Worm (Caenorhabditis elegans): ENCODE results near the gene R160.14.

DNA sequence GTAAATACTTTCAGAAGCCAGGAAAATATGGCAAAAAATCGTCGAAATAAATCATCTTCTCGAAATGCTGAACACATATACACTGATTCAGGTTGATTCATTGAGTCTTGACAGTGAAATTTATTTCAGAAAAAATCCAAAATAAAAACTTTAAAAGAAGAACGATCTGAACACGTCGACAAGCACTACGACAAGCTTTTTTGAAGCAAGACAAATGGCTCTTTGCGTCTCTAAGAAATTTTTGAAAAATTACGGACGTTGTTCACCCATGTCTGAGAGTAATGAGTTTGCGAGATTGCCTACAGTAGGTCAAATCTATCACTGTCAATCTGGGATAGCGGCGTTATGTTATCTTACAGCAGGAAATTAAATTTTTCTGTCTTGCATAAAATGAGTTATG lies 4.9 kb upstream of the R160.14 start, which contains the start of gene R160.2:
- TF ChIP-seq klf-2 (GFP tag; conservative IDR thresholded peaks at IDR 0.05) (no peak), ztf-23 (GFP tag; IDR thresholded peaks at IDR 0.05) (no peak), cog-1 (tag; optimal IDR thresholded peaks at IDR 0.05) (no peak), flt-1 (GFP tag; IDR thresholded peaks at IDR 0.05) (no peak)

All from whole organism, midembryonic.